Fruit fly (Drosophila melanogaster): ENCODE results near the gene sro.

dm6 chr3R:29802753-29803313 is 8.4 kb downstream of the sro start, which contains the start of the genes Etfb and CG7789:
- no peak for TF ChIP-seq CG8478 (optimal IDR thresholded peaks at IDR 0.05)
- TF ChIP-seq CTCF (optimal IDR thresholded peaks at IDR 0.05) = no peak

All from S2 (cell line).